Worm (Caenorhabditis elegans) whole organism, L2 larva: ENCODE measurements around the gene F26G1.5.

Experiments used
- C34F6.9 ChIP-seq: fragments of 150-350 bp; optimal IDR thresholded peaks from 2 replicates; lab custom pipeline; 2014; ENCODE audit warnings: missing biosample characterization, missing genetic modification characterization
- F13H6.1 ChIP-seq: sonication (generic microtip); optimal IDR thresholded peaks from 2 replicates; lab custom pipeline; 2016; ENCODE audit warnings: missing genetic modification characterization, missing compliant biosample characterization
- R02D3.7 ChIP-seq: fragments of 150-350 bp; optimal IDR thresholded peaks from 2 replicates; lab custom pipeline; 2014; ENCODE audit warnings: missing biosample characterization, missing genetic modification characterization
- Y55F3AM.14 ChIP-seq: fragments of 200-800 bp; sonication (Bioruptor generic); optimal IDR thresholded peaks from 2 replicates; lab custom pipeline; 2018; ENCODE audit warnings: mild to moderate bottlenecking, missing genetic modification characterization, missing compliant biosample characterization
- ZK546.5 ChIP-seq: sonication (generic microtip); optimal IDR thresholded peaks from 2 replicates; lab custom pipeline; 2017; ENCODE audit warnings: missing biosample characterization, missing genetic modification characterization
- alr-1 ChIP-seq: fragments of 150-350 bp; optimal IDR thresholded peaks from 2 replicates; lab custom pipeline; 2014; ENCODE audit warnings: missing biosample characterization, missing genetic modification characterization
- aly-2 ChIP-seq: fragments of 150-350 bp; optimal IDR thresholded peaks from 2 replicates; lab custom pipeline; 2014; ENCODE audit warnings: missing biosample characterization, missing genetic modification characterization
- ama-1 ChIP-seq: fragments of 150-350 bp; optimal IDR thresholded peaks from 2 replicates; lab custom pipeline; 2018; ENCODE audit warnings: inconsistent platforms
- blmp-1 ChIP-seq: sonication (generic microtip); optimal IDR thresholded peaks from 2 replicates; lab custom pipeline; 2017; ENCODE audit warnings: missing genetic modification characterization, mild to moderate bottlenecking, missing compliant biosample characterization, antibody characterized with exemption, moderate library complexity; ENCODE audit not compliant: insufficient read depth
- ceh-16 ChIP-seq: fragments of 150-350 bp; optimal IDR thresholded peaks from 2 replicates; lab custom pipeline; 2014; ENCODE audit warnings: missing biosample characterization, missing genetic modification characterization
- ceh-82 ChIP-seq: fragments of 150-350 bp; optimal IDR thresholded peaks from 2 replicates; lab custom pipeline; 2014; ENCODE audit warnings: missing biosample characterization, missing genetic modification characterization
- crh-2 ChIP-seq: sonication (generic microtip); optimal IDR thresholded peaks from 2 replicates; lab custom pipeline; 2017; ENCODE audit warnings: missing biosample characterization, missing genetic modification characterization
- dmd-4 ChIP-seq: sonication (generic microtip); optimal IDR thresholded peaks from 2 replicates; lab custom pipeline; 2017; ENCODE audit warnings: missing biosample characterization, missing genetic modification characterization
- egl-27 ChIP-seq: sonication (generic microtip); optimal IDR thresholded peaks from 3 replicates; lab custom pipeline; 2017; ENCODE audit warnings: missing biosample characterization, missing genetic modification reagents, missing genetic modification characterization
- elt-1 ChIP-seq: fragments of 150-350 bp; optimal IDR thresholded peaks from 2 replicates; lab custom pipeline; 2014; ENCODE audit warnings: missing biosample characterization, missing genetic modification characterization
- elt-3 ChIP-seq: sonication (generic microtip); optimal IDR thresholded peaks from 2 replicates; lab custom pipeline; 2017; ENCODE audit warnings: missing biosample characterization, missing genetic modification characterization
- fos-1 ChIP-seq: fragments of 150-350 bp; optimal IDR thresholded peaks from 2 replicates; lab custom pipeline; 2014; ENCODE audit warnings: missing biosample characterization, missing genetic modification characterization
- gmeb-1 ChIP-seq: fragments of 150-350 bp; optimal IDR thresholded peaks from 2 replicates; lab custom pipeline; 2014; ENCODE audit warnings: missing biosample characterization, missing genetic modification characterization
- lin-11 ChIP-seq: fragments of 150-350 bp; sonication (generic microtip); optimal IDR thresholded peaks from 2 replicates; lab custom pipeline; 2014; ENCODE audit warnings: missing biosample characterization, missing genetic modification characterization, inconsistent platforms, mixed read lengths
- lin-13 ChIP-seq: fragments of 150-350 bp; optimal IDR thresholded peaks from 2 replicates; lab custom pipeline; 2014; ENCODE audit warnings: missing biosample characterization, missing genetic modification reagents, missing genetic modification characterization
- lin-39 ChIP-seq: fragments of 150-350 bp; optimal IDR thresholded peaks from 2 replicates; lab custom pipeline; 2014; ENCODE audit warnings: missing biosample characterization, missing genetic modification reagents, missing genetic modification characterization
- lsy-2 ChIP-seq, 2 experiments: fragments of 150-350 bp in 1 of 2; sonication (generic microtip) in 1 of 2; optimal IDR thresholded peaks; 2 replicates each; lab custom pipeline; 2014 to 2017; ENCODE audit warnings: missing biosample characterization in 2 of 2, missing genetic modification characterization in 2 of 2
- mab-5 ChIP-seq: fragments of 150-350 bp; optimal IDR thresholded peaks from 2 replicates; lab custom pipeline; 2014; ENCODE audit warnings: missing biosample characterization, missing genetic modification characterization
- mbf-1 ChIP-seq: sonication (generic microtip); optimal IDR thresholded peaks from 2 replicates; lab custom pipeline; 2017; ENCODE audit warnings: missing biosample characterization, missing genetic modification characterization
- mdl-1 ChIP-seq, 2 experiments: fragments of 150-350 bp in 1 of 2; sonication (generic microtip) in 1 of 2; optimal IDR thresholded peaks; 2 replicates each; lab custom pipeline; 2017; ENCODE audit warnings: missing biosample characterization in 2 of 2, missing genetic modification characterization in 2 of 2
- nhr-10 ChIP-seq: sonication (generic microtip); optimal IDR thresholded peaks from 2 replicates; lab custom pipeline; 2017; ENCODE audit warnings: missing biosample characterization, missing genetic modification characterization
- nhr-11 ChIP-seq: fragments of 150-350 bp; optimal IDR thresholded peaks from 2 replicates; lab custom pipeline; 2014; ENCODE audit warnings: missing biosample characterization, missing genetic modification characterization
- nhr-12 ChIP-seq: fragments of 150-350 bp; optimal IDR thresholded peaks from 2 replicates; lab custom pipeline; 2014; ENCODE audit warnings: missing biosample characterization, missing genetic modification characterization
- nhr-129 ChIP-seq: fragments of 150-350 bp; optimal IDR thresholded peaks from 2 replicates; lab custom pipeline; 2014; ENCODE audit warnings: missing biosample characterization, missing genetic modification characterization
- nhr-21 ChIP-seq: fragments of 150-350 bp; optimal IDR thresholded peaks from 2 replicates; lab custom pipeline; 2014; ENCODE audit warnings: missing biosample characterization, missing genetic modification characterization
- nhr-23 ChIP-seq: fragments of 150-350 bp; optimal IDR thresholded peaks from 2 replicates; lab custom pipeline; 2014; ENCODE audit warnings: missing biosample characterization, missing genetic modification reagents, missing genetic modification characterization
- nhr-237 ChIP-seq: fragments of 150-350 bp; optimal IDR thresholded peaks from 2 replicates; lab custom pipeline; 2014; ENCODE audit warnings: missing biosample characterization, missing genetic modification characterization
- nhr-25 ChIP-seq: fragments of 150-350 bp; sonication (generic microtip); optimal IDR thresholded peaks from 3 replicates; lab custom pipeline; 2014; ENCODE audit warnings: missing biosample characterization, missing genetic modification characterization
- nhr-6 ChIP-seq: fragments of 150-350 bp; optimal IDR thresholded peaks from 2 replicates; lab custom pipeline; 2014; ENCODE audit warnings: missing biosample characterization, missing genetic modification characterization
- nhr-77 ChIP-seq: fragments of 150-350 bp; optimal IDR thresholded peaks from 2 replicates; lab custom pipeline; 2014; ENCODE audit warnings: missing biosample characterization, missing genetic modification characterization
- peb-1 ChIP-seq: fragments of 150-350 bp; optimal IDR thresholded peaks from 2 replicates; lab custom pipeline; 2014; ENCODE audit warnings: missing biosample characterization, missing genetic modification characterization
- sem-4 ChIP-seq: fragments of 150-350 bp; optimal IDR thresholded peaks from 2 replicates; lab custom pipeline; 2014; ENCODE audit warnings: missing biosample characterization, missing genetic modification reagents, missing genetic modification characterization
- skn-1 ChIP-seq: sonication (generic microtip); optimal IDR thresholded peaks from 2 replicates; lab custom pipeline; 2017; ENCODE audit warnings: missing biosample characterization, missing genetic modification characterization
- sma-3 ChIP-seq: sonication (generic microtip); optimal IDR thresholded peaks from 2 replicates; lab custom pipeline; 2016; ENCODE audit warnings: missing genetic modification reagents, missing genetic modification characterization, missing compliant biosample characterization
- sma-9 ChIP-seq, 2 experiments: fragments of 150-350 bp in 1 of 2; sonication (generic microtip) in 1 of 2; optimal IDR thresholded peaks; 2 replicates each; lab custom pipeline; 2014 to 2016; ENCODE audit warnings: missing genetic modification characterization in 2 of 2, mild to moderate bottlenecking in 1 of 2, missing biosample characterization in 1 of 2, missing compliant biosample characterization in 1 of 2, missing genetic modification reagents in 1 of 2, moderate library complexity in 1 of 2
- snpc-4 ChIP-seq: fragments of 150-350 bp; optimal IDR thresholded peaks from 2 replicates; lab custom pipeline; 2014; ENCODE audit warnings: missing biosample characterization, missing genetic modification characterization
- unc-39 ChIP-seq: fragments of 150-350 bp; optimal IDR thresholded peaks from 2 replicates; lab custom pipeline; 2014; ENCODE audit warnings: missing biosample characterization, missing genetic modification characterization
- unc-55 ChIP-seq: fragments of 150-350 bp; sonication (generic microtip); optimal IDR thresholded peaks from 3 replicates; lab custom pipeline; 2014; ENCODE audit warnings: missing biosample characterization, missing genetic modification reagents, missing genetic modification characterization
- unc-62 ChIP-seq: fragments of 150-350 bp; optimal IDR thresholded peaks from 2 replicates; lab custom pipeline; 2014; ENCODE audit warnings: missing biosample characterization, missing genetic modification reagents, missing genetic modification characterization
- zag-1 ChIP-seq: fragments of 150-350 bp; optimal IDR thresholded peaks from 2 replicates; lab custom pipeline; 2014; ENCODE audit warnings: missing biosample characterization, missing genetic modification characterization
- ztf-1 ChIP-seq: fragments of 200-800 bp; sonication (Bioruptor generic); conservative IDR thresholded peaks from 2 replicates; pipeline ENCODE4 v1.3.6; 2022; ENCODE audit warnings: missing genetic modification characterization, missing compliant biosample characterization
- ztf-11 ChIP-seq: sonication (generic microtip); optimal IDR thresholded peaks from 2 replicates; lab custom pipeline; 2017; ENCODE audit warnings: missing biosample characterization, missing genetic modification characterization
- ztf-4 ChIP-seq: fragments of 150-350 bp; optimal IDR thresholded peaks from 2 replicates; lab custom pipeline; 2014; ENCODE audit warnings: missing biosample characterization, missing genetic modification characterization

F26G1.5 gene

ce11 chrII:4741527-4742187 lies 29.5 kb downstream of the F26G1.5 start, which contains the start of gene acs-11:
Gene acs-11 (plus strand): TSS chrII:4742137.
- TF ChIP-seq elt-3 (tag; lab: Kevin White, UChicago) = no peak
- TF ChIP-seq mab-5 = no peak
- no peak for TF ChIP-seq aly-2 (tag; lab: Kevin White, UChicago)
- TF ChIP-seq nhr-21 (tag; lab: Kevin White, UChicago) = peak; percentile 28
- TF ChIP-seq Y55F3AM.14 = no peak
- peak; percentile 69 for TF ChIP-seq fos-1 (tag; lab: Kevin White, UChicago)
- TF ChIP-seq gmeb-1 (tag; lab: Kevin White, UChicago) = peak; percentile 4
- TF ChIP-seq sma-3 (GFP tag; lab: Kevin White, UChicago) = peak; percentile 11
- TF ChIP-seq ztf-11 = no peak
- peak; percentile 0 for TF ChIP-seq nhr-6 (tag; lab: Kevin White, UChicago)
- TF ChIP-seq peb-1 = no peak
- peak; percentile 19 for TF ChIP-seq crh-2 (tag; lab: Kevin White, UChicago)
- no peak for TF ChIP-seq skn-1 (tag; lab: Kevin White, UChicago)

- TF ChIP-seq peb-1 (no peak), lsy-2 (tag; optimal IDR thresholded peaks at IDR 0.05; lab: Kevin White, UChicago) (peak; percentile 74 to 90), crh-2 (tag; lab: Kevin White, UChicago) (peak; percentile 95), lin-13 (GFP tag; lab: Kevin White, UChicago) (peak; percentile 58), aly-2 (tag; lab: Kevin White, UChicago) (no peak), unc-39 (no peak), unc-62 (GFP tag; lab: Kevin White, UChicago) (no peak), elt-1 (tag; lab: Kevin White, UChicago) (no peak), nhr-6 (tag; lab: Kevin White, UChicago) (no peak), mbf-1 (no peak), nhr-23 (tag; lab: Kevin White, UChicago) (no peak), dmd-4 (no peak), sma-9 (GFP tag; optimal IDR thresholded peaks at IDR 0.05; lab: Kevin White, UChicago) (peak; percentile 87), sma-9 (tag; optimal IDR thresholded peaks at IDR 0.05; lab: Kevin White, UChicago) (no peak), nhr-237 (tag; lab: Kevin White, UChicago) (no peak), nhr-21 (tag; lab: Kevin White, UChicago) (peak; percentile 60), ztf-11 (no peak), mab-5 (peak; percentile 35), sem-4 (tag; lab: Kevin White, UChicago) (peak; percentile 39), nhr-11 (tag; lab: Kevin White, UChicago) (no peak), alr-1 (tag; lab: Kevin White, UChicago) (no peak), mdl-1 (tag; optimal IDR thresholded peaks at IDR 0.05; lab: Kevin White, UChicago) (peak; percentile 73 to 88), egl-27 (no peak), Y55F3AM.14 (no peak), zag-1 (tag; lab: Kevin White, UChicago) (no peak), nhr-129 (tag; lab: Kevin White, UChicago) (peak; percentile 28), blmp-1 (peak; percentile 14), snpc-4 (tag; lab: Kevin White, UChicago) (peak; percentile 28), ZK546.5 (tag; lab: Kevin White, UChicago) (peak; percentile 27), F13H6.1 (tag; lab: Kevin White, UChicago) (peak; percentile 65), sma-3 (GFP tag; lab: Kevin White, UChicago) (peak; percentile 75), ztf-1 (no peak), skn-1 (tag; lab: Kevin White, UChicago) (peak; percentile 32), fos-1 (tag; lab: Kevin White, UChicago) (peak; percentile 40), elt-3 (tag; lab: Kevin White, UChicago) (no peak), C34F6.9 (tag; lab: Kevin White, UChicago) (peak; percentile 86), ceh-82 (tag; lab: Kevin White, UChicago) (no peak), gmeb-1 (tag; lab: Kevin White, UChicago) (peak; percentile 95), nhr-10 (tag; lab: Kevin White, UChicago) (no peak), ama-1 (lab: Kevin White, UChicago) (no peak), lin-11 (peak; percentile 41), ztf-4 (no peak), nhr-77 (tag; lab: Kevin White, UChicago) (no peak), R02D3.7 (tag; lab: Kevin White, UChicago) (no peak), ceh-16 (no peak), unc-55 (GFP tag; lab: Kevin White, UChicago) (peak; percentile 84), nhr-12 (tag; lab: Kevin White, UChicago) (no peak), lin-39 (tag; lab: Kevin White, UChicago) (no peak), nhr-25 (peak; percentile 75)
These were observed 31.2 kb downstream of the F26G1.5 start, which contains the start of gene eas-1 for ce11 chrII:4739984-4740462. Gene eas-1 (plus strand): TSS chrII:4740412.
